Fruit fly (Drosophila melanogaster) whole organism, embryonic: Measurements from ENCODE around the gene CG14013.

ENCODE experiments used
- CG4707 ChIP-seq: fragments of 200-800 bp; sonication (Bioruptor generic); optimal IDR thresholded peaks from 2 replicates; lab custom pipeline; 2018; ENCODE audit warnings: missing biosample characterization, mild to moderate bottlenecking, missing genetic modification characterization, moderate library complexity
- CG7839 ChIP-seq: fragments of 200-800 bp; sonication (Bioruptor generic); optimal IDR thresholded peaks from 3 replicates; lab custom pipeline; 2018; ENCODE audit warnings: missing biosample characterization, mild to moderate bottlenecking, missing genetic modification characterization, moderate library complexity
- Gsc ChIP-seq: fragments of 200-800 bp; sonication (Bioruptor generic); IDR thresholded peaks from 2 replicates; pipeline ENCODE4 v1.3.6; 2022; ENCODE audit warnings: missing biosample characterization, missing genetic modification characterization
- H2.0 ChIP-seq: fragments of 200-800 bp; sonication (Bioruptor generic); IDR thresholded peaks from 2 replicates; pipeline ENCODE4 v1.3.6; 2022; ENCODE audit warnings: missing biosample characterization, missing genetic modification characterization
- Lim3 ChIP-seq: fragments of 200-800 bp; sonication (Bioruptor generic); IDR thresholded peaks from 2 replicates; pipeline ENCODE4 v1.3.6; 2022; ENCODE audit warnings: missing biosample characterization, missing genetic modification characterization
- MTF-1 ChIP-seq: fragments of 200-800 bp; sonication (Bioruptor generic); optimal IDR thresholded peaks from 2 replicates; lab custom pipeline; 2018; ENCODE audit warnings: missing biosample characterization, mild to moderate bottlenecking, missing genetic modification characterization, borderline replicate concordance
- Mes4 ChIP-seq: fragments of 200-800 bp; sonication (Bioruptor generic); optimal IDR thresholded peaks from 2 replicates; lab custom pipeline; 2016; ENCODE audit warnings: missing biosample characterization, missing genetic modification characterization
- Nf-YA ChIP-seq: fragments of 200-800 bp; sonication (Bioruptor generic); IDR thresholded peaks from 2 replicates; pipeline ENCODE4 v1.3.6; 2022; ENCODE audit warnings: missing biosample characterization, missing genetic modification characterization
- crc ChIP-seq: fragments of 200-800 bp; sonication (Bioruptor generic); optimal IDR thresholded peaks from 2 replicates; lab custom pipeline; 2016; ENCODE audit warnings: missing biosample characterization, missing genetic modification characterization
- oc ChIP-seq: fragments of 200-800 bp; sonication (Bioruptor generic); optimal IDR thresholded peaks from 2 replicates; lab custom pipeline; 2018; ENCODE audit warnings: missing biosample characterization, mild to moderate bottlenecking, missing genetic modification characterization, moderate library complexity
- rib ChIP-seq: fragments of 200-800 bp; sonication (Bioruptor generic); IDR thresholded peaks from 2 replicates; pipeline ENCODE4 v1.3.6; 2022; ENCODE audit warnings: missing biosample characterization, missing genetic modification characterization

dm6 chr2L:5550735-5551134 lies 2.9 kb downstream of the CG14013 start, which contains the start of gene CG14014:
- TF ChIP-seq crc (GFP tag; lab: Kevin White, UChicago) (no peak), MTF-1 (no peak), CG7839 (tag; lab: Kevin White, UChicago) (no peak), CG4707 (no peak), oc (tag; lab: Kevin White, UChicago) (no peak), Mes4 (GFP tag; lab: Kevin White, UChicago) (no peak), Lim3 (GFP tag; lab: Robert Waterston, UW) (no peak), rib (GFP tag; lab: Robert Waterston, UW) (no peak), Nf-YA (GFP tag; lab: Robert Waterston, UW) (no peak), H2.0 (GFP tag; lab: Robert Waterston, UW) (no peak), Gsc (GFP tag; lab: Robert Waterston, UW) (no peak)
